Worm (Caenorhabditis elegans) whole organism, L1 larva: ENCODE results near the gene M60.7.

Experiments used
- C04F5.9 ChIP-seq: sonication (generic microtip); optimal IDR thresholded peaks from 2 replicates; lab custom pipeline; 2016; ENCODE audit warnings: missing genetic modification characterization, missing compliant biosample characterization
- C34B4.2 ChIP-seq: sonication (generic microtip); optimal IDR thresholded peaks from 2 replicates; lab custom pipeline; 2017; ENCODE audit warnings: mild to moderate bottlenecking, missing genetic modification characterization, missing compliant biosample characterization
- blmp-1 ChIP-seq: fragments of 150-350 bp; optimal IDR thresholded peaks from 2 replicates; lab custom pipeline; 2014; ENCODE audit warnings: missing biosample characterization, missing genetic modification characterization
- ceh-63 ChIP-seq: fragments of 200-800 bp; sonication (Bioruptor generic); optimal IDR thresholded peaks from 2 replicates; lab custom pipeline; 2018; ENCODE audit warnings: mild to moderate bottlenecking, missing genetic modification characterization, missing compliant biosample characterization
- ceh-8 ChIP-seq: fragments of 200-800 bp; sonication (Bioruptor generic); optimal IDR thresholded peaks from 2 replicates; lab custom pipeline; 2018; ENCODE audit warnings: mild to moderate bottlenecking, missing genetic modification characterization, moderate library complexity, missing compliant biosample characterization
- ceh-82 ChIP-seq, 3 experiments: fragments of 150-350 bp in 1 of 3; sonication (generic microtip) in 2 of 3; optimal IDR thresholded peaks; 2 replicates each; lab custom pipeline; 2014 to 2017; ENCODE audit warnings: missing biosample characterization in 3 of 3, missing genetic modification characterization in 3 of 3
- ceh-88 ChIP-seq: fragments of 200-800 bp; sonication (Bioruptor generic); IDR thresholded peaks from 2 replicates; pipeline ENCODE4 v1.3.6; 2022; ENCODE audit warnings: missing genetic modification characterization, missing compliant biosample characterization
- ceh-90 ChIP-seq: sonication (generic microtip); optimal IDR thresholded peaks from 2 replicates; lab custom pipeline; 2016; ENCODE audit warnings: missing genetic modification characterization, missing compliant biosample characterization
- ces-1 ChIP-seq: fragments of 150-350 bp; optimal IDR thresholded peaks from 2 replicates; lab custom pipeline; 2014; ENCODE audit warnings: missing biosample characterization, missing genetic modification reagents, missing genetic modification characterization
- dpl-1 ChIP-seq, 3 experiments: fragments of 150-350 bp in 2 of 3; sonication (generic microtip) in 1 of 3; optimal IDR thresholded peaks; 2 replicates each; lab custom pipeline; 2014 to 2017; ENCODE audit warnings: missing biosample characterization in 3 of 3, missing genetic modification characterization in 3 of 3, missing genetic modification reagents in 3 of 3
- dsc-1 ChIP-seq: sonication (generic microtip); optimal IDR thresholded peaks from 2 replicates; lab custom pipeline; 2016; ENCODE audit warnings: mild to moderate bottlenecking, missing genetic modification characterization, missing compliant biosample characterization
- efl-1 ChIP-seq, 4 experiments: fragments of 150-350 bp; optimal IDR thresholded peaks in 3 of 4; peaks in 1 of 4; 1 replicate in 1 of 4; 2 replicates in 3 of 4; lab custom pipeline; 2014; ENCODE audit warnings: missing biosample characterization in 2 of 4, missing genetic modification characterization in 2 of 4, missing genetic modification reagents in 2 of 4
- efl-3 ChIP-seq: fragments of 200-800 bp; sonication (Bioruptor generic); optimal IDR thresholded peaks from 2 replicates; lab custom pipeline; 2018; ENCODE audit warnings: mild to moderate bottlenecking, missing genetic modification characterization, missing compliant biosample characterization
- egl-13 ChIP-seq: sonication (generic microtip); optimal IDR thresholded peaks from 2 replicates; lab custom pipeline; 2016; ENCODE audit warnings: missing genotype, missing genetic modification reagents, missing genetic modification characterization, missing compliant biosample characterization
- egl-27 ChIP-seq, 2 experiments: fragments of 150-350 bp in 1 of 2; sonication (generic microtip); optimal IDR thresholded peaks; 3 replicates each; lab custom pipeline; 2017 to 2018; ENCODE audit warnings: missing biosample characterization in 2 of 2, missing genetic modification characterization in 2 of 2, missing genetic modification reagents in 2 of 2
- elt-2 ChIP-seq: sonication (generic microtip); optimal IDR thresholded peaks from 2 replicates; lab custom pipeline; 2016; ENCODE audit warnings: missing genetic modification characterization, mild to moderate bottlenecking, inconsistent platforms, missing compliant biosample characterization, missing genetic modification reagents
- elt-3 ChIP-seq, 6 experiments: fragments of 150-350 bp in 1 of 6; sonication (generic microtip); optimal IDR thresholded peaks; 2 replicates each; lab custom pipeline; 2017 to 2018; ENCODE audit warnings: missing biosample characterization in 6 of 6, missing genetic modification characterization in 6 of 6, inconsistent platforms in 1 of 6
- fkh-4 ChIP-seq: sonication (generic microtip); optimal IDR thresholded peaks from 2 replicates; lab custom pipeline; 2016; ENCODE audit warnings: missing compliant biosample characterization, missing genetic modification characterization, borderline replicate concordance
- fkh-8 ChIP-seq: sonication (generic microtip); optimal IDR thresholded peaks from 2 replicates; lab custom pipeline; 2016; ENCODE audit warnings: mild to moderate bottlenecking, missing genetic modification characterization, missing compliant biosample characterization
- fos-1 ChIP-seq: fragments of 150-350 bp; optimal IDR thresholded peaks from 2 replicates; lab custom pipeline; 2014; ENCODE audit warnings: missing biosample characterization, missing genetic modification characterization
- grh-1 ChIP-seq: fragments of 200-800 bp; sonication (Bioruptor generic); IDR thresholded peaks from 2 replicates; pipeline ENCODE4 v1.3.6; 2022; ENCODE audit warnings: missing genetic modification reagents, missing genetic modification characterization, missing compliant biosample characterization
- hlh-17 ChIP-seq: fragments of 200-800 bp; sonication (Bioruptor generic); optimal IDR thresholded peaks from 2 replicates; lab custom pipeline; 2018; ENCODE audit warnings: missing genetic modification characterization, mild to moderate bottlenecking, missing compliant biosample characterization, moderate library complexity, borderline replicate concordance
- irx-1 ChIP-seq: sonication (generic microtip); optimal IDR thresholded peaks from 2 replicates; lab custom pipeline; 2016; ENCODE audit warnings: missing genetic modification characterization, missing compliant biosample characterization
- jun-1 ChIP-seq: fragments of 150-350 bp; optimal IDR thresholded peaks from 2 replicates; lab custom pipeline; 2014; ENCODE audit warnings: missing biosample characterization, missing genetic modification reagents, missing genetic modification characterization
- lin-14 ChIP-seq: fragments of 200-800 bp; sonication (Bioruptor generic); optimal IDR thresholded peaks from 2 replicates; lab custom pipeline; 2018; ENCODE audit warnings: mild to moderate bottlenecking, missing genetic modification characterization, moderate library complexity, missing compliant biosample characterization
- lin-15B ChIP-seq: fragments of 150-350 bp; sonication (generic microtip); optimal IDR thresholded peaks from 3 replicates; lab custom pipeline; 2014; ENCODE audit warnings: missing biosample characterization, missing genetic modification characterization
- lin-35 ChIP-seq, 2 experiments: fragments of 150-350 bp; optimal IDR thresholded peaks; 2 replicates each; lab custom pipeline; 2014; ENCODE audit warnings: missing biosample characterization in 2 of 2, missing genetic modification characterization in 2 of 2, missing genetic modification reagents in 2 of 2
- lir-3 ChIP-seq: sonication (generic microtip); optimal IDR thresholded peaks from 2 replicates; lab custom pipeline; 2016; ENCODE audit warnings: mild to moderate bottlenecking, missing genetic modification characterization, moderate library complexity, missing compliant biosample characterization; ENCODE audit not compliant: poor library complexity
- lsy-2 ChIP-seq, 2 experiments: fragments of 150-350 bp; optimal IDR thresholded peaks; 2 replicates each; lab custom pipeline; 2014; ENCODE audit warnings: missing biosample characterization in 2 of 2, missing genetic modification characterization in 2 of 2
- mef-2 ChIP-seq: fragments of 150-350 bp; optimal IDR thresholded peaks from 2 replicates; lab custom pipeline; 2014; ENCODE audit warnings: missing biosample characterization, missing genetic modification characterization
- mep-1 ChIP-seq: fragments of 150-350 bp; optimal IDR thresholded peaks from 2 replicates; lab custom pipeline; 2014; ENCODE audit warnings: missing biosample characterization, missing genetic modification characterization
- nhr-12 ChIP-seq: sonication (generic microtip); optimal IDR thresholded peaks from 2 replicates; lab custom pipeline; 2017; ENCODE audit warnings: missing biosample characterization, missing genetic modification characterization
- nhr-19 ChIP-seq: fragments of 200-800 bp; sonication (Bioruptor generic); conservative IDR thresholded peaks from 2 replicates; pipeline ENCODE4 v1.3.6; 2022; ENCODE audit warnings: missing genetic modification characterization, missing compliant biosample characterization
- nhr-20 ChIP-seq: sonication (generic microtip); optimal IDR thresholded peaks from 2 replicates; lab custom pipeline; 2016; ENCODE audit warnings: mild to moderate bottlenecking, missing genetic modification characterization, missing compliant biosample characterization
- nhr-47 ChIP-seq: sonication (generic microtip); optimal IDR thresholded peaks from 2 replicates; lab custom pipeline; 2016; ENCODE audit warnings: mild to moderate bottlenecking, missing genetic modification characterization, moderate library complexity, missing compliant biosample characterization
- nhr-71 ChIP-seq: sonication (generic microtip); optimal IDR thresholded peaks from 2 replicates; lab custom pipeline; 2016; ENCODE audit warnings: mild to moderate bottlenecking, missing genetic modification characterization, moderate library complexity, missing compliant biosample characterization
- nhr-84 ChIP-seq: sonication (generic microtip); optimal IDR thresholded peaks from 2 replicates; lab custom pipeline; 2017; ENCODE audit warnings: missing biosample characterization, missing genetic modification characterization
- nhr-85 ChIP-seq: sonication (generic microtip); peaks from one replicate; lab custom pipeline; 2016; ENCODE audit warnings: missing genetic modification characterization, inconsistent platforms, missing compliant biosample characterization
- rnt-1 ChIP-seq: sonication (generic microtip); optimal IDR thresholded peaks from 2 replicates; lab custom pipeline; 2016; ENCODE audit warnings: mild to moderate bottlenecking, missing genetic modification characterization, moderate library complexity, missing compliant biosample characterization
- skn-1 ChIP-seq: fragments of 150-350 bp; optimal IDR thresholded peaks from 2 replicates; lab custom pipeline; 2014; ENCODE audit warnings: missing biosample characterization, missing genetic modification characterization
- sox-4 ChIP-seq: sonication (generic microtip); optimal IDR thresholded peaks from 2 replicates; lab custom pipeline; 2016; ENCODE audit warnings: missing genetic modification characterization, missing compliant biosample characterization
- swsn-7 ChIP-seq: sonication (generic microtip); optimal IDR thresholded peaks from 2 replicates; lab custom pipeline; 2016; ENCODE audit warnings: missing genetic modification characterization, missing compliant biosample characterization
- tbx-2 ChIP-seq: sonication (generic microtip); optimal IDR thresholded peaks from 2 replicates; lab custom pipeline; 2016; ENCODE audit warnings: missing genetic modification characterization, missing compliant biosample characterization
- unc-130 ChIP-seq: fragments of 150-350 bp; optimal IDR thresholded peaks from 2 replicates; lab custom pipeline; 2017; ENCODE audit warnings: missing biosample characterization, missing genetic modification characterization, inconsistent platforms
- unc-98 ChIP-seq: fragments of 200-800 bp; sonication (Bioruptor generic); IDR thresholded peaks from 2 replicates; pipeline ENCODE4 v1.3.6; 2022; ENCODE audit warnings: missing genetic modification characterization, missing compliant biosample characterization
- xbp-1 ChIP-seq: sonication (generic microtip); optimal IDR thresholded peaks from 2 replicates; lab custom pipeline; 2016; ENCODE audit warnings: missing genetic modification characterization, missing compliant biosample characterization

Gene M60.7

DNA sequence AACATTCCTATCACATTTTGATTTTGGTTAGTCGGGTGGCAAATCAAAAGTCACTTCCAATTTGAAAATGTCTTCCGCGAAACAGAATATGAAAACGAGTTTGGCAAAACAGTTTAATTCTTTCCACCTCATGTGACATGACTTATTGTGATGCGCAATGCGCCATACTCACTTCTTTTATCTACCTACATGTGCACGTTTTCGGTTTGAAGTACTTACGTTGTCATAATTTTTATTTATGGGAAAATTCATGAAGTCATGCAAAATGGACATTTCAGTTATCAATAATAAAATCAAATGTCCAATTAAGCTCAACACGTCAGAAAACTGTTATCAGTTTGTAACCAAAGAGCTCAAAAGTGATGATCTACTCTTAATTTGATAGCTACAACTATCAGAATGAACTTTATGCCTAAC, 22.3 kb downstream of the M60.7 start (continued):
- no peak for TF ChIP-seq nhr-84 (tag; lab: Kevin White, UChicago)
- TF ChIP-seq lsy-2 (tag; optimal IDR thresholded peaks at IDR 0.05; lab: Kevin White, UChicago) = peak; percentile 17 to 57
- no peak for TF ChIP-seq egl-13
- peak; percentile 54 for TF ChIP-seq nhr-47
- TF ChIP-seq lin-14 (GFP tag; lab: Kevin White, UChicago) = peak; percentile 84
- peak; percentile 80 for TF ChIP-seq nhr-71 (tag; lab: Kevin White, UChicago)
- peak; percentile 91 for TF ChIP-seq grh-1 (GFP tag; lab: Robert Waterston, UW)
- TF ChIP-seq C34B4.2 (tag; lab: Kevin White, UChicago) = no peak
- TF ChIP-seq ceh-88 (GFP tag; lab: Robert Waterston, UW) = peak; percentile 22; the same call in 1 of the 2 replicates
- no peak for TF ChIP-seq hlh-17 (GFP tag; lab: Kevin White, UChicago)
- no peak for TF ChIP-seq nhr-12 (tag; lab: Kevin White, UChicago)
- no peak for TF ChIP-seq dsc-1
- no peak for TF ChIP-seq efl-3 (GFP tag; lab: Kevin White, UChicago)
- no peak for TF ChIP-seq rnt-1 (tag; lab: Kevin White, UChicago)
- TF ChIP-seq mep-1 (tag; lab: Kevin White, UChicago) = peak; percentile 15
- TF ChIP-seq efl-1 (optimal IDR thresholded peaks at IDR 0.05; lab: Kevin White, UChicago) = peak in 1 of 2 experiments; percentile 26
- peak in 1 of 2 experiments; percentile 94 for TF ChIP-seq efl-1 (GFP tag; optimal IDR thresholded peaks at IDR 0.05 in 1 of 2; lab: Kevin White, UChicago)
- TF ChIP-seq lir-3 = peak; percentile 3
- TF ChIP-seq nhr-19 (GFP tag; lab: Robert Waterston, UW) = peak; percentile 38; the same call in 1 of the 2 replicates
- TF ChIP-seq nhr-20 (tag; lab: Kevin White, UChicago) = peak; percentile 85
- TF ChIP-seq dpl-1 (GFP tag; optimal IDR thresholded peaks at IDR 0.05; lab: Kevin White, UChicago) = peak in 1 of 3 experiments; percentile 23
- TF ChIP-seq skn-1 (tag; lab: Kevin White, UChicago) = peak; percentile 35
- TF ChIP-seq mef-2 (tag; lab: Kevin White, UChicago) = no peak
- no peak for TF ChIP-seq fkh-8 (tag; lab: Kevin White, UChicago)
- peak in 2 of 6 experiments; percentile 71 to 92 for TF ChIP-seq elt-3 (tag; optimal IDR thresholded peaks at IDR 0.05; lab: Kevin White, UChicago)

ce11 chrX:8236515-8236914, 24.5 kb downstream of the M60.7 start:
- TF ChIP-seq ceh-63 (GFP tag; lab: Kevin White, UChicago) (no peak), lin-35 (GFP tag; optimal IDR thresholded peaks at IDR 0.05; lab: Kevin White, UChicago) (peak in 1 of 2 experiments; percentile 43), lin-15B (tag; lab: Kevin White, UChicago) (no peak), fkh-8 (tag; lab: Kevin White, UChicago) (no peak), irx-1 (tag; lab: Kevin White, UChicago) (no peak), elt-3 (tag; optimal IDR thresholded peaks at IDR 0.05; lab: Kevin White, UChicago) (peak in 1 of 6 experiments; percentile 25), xbp-1 (tag; lab: Kevin White, UChicago) (no peak)
- TF ChIP-seq, all 84 proteins: peak for 2

DNA sequence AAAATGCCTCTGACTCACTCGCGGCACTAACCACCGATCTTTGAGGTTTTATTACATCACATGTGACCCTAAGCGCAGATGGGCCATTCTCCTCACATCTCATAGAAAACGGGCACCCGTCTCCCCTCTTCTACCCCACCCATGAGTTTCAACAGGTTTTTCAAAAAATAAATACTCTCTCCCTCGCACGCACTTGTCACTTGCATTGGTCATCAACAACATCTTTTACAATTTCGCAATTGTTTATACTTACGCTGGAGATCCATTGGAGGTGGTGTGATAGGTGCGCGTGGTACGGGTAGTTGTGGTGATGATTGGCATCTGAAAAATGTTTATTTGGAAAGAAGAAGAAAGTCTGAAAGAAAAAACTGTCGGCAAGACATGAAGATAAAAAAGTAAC, 25.0 kb downstream of the M60.7 start, which contains the start of gene M60.4:
TSS of gene M60.4 (minus strand) at position 321 of the 400 bp plus-strand sequence.
- TF ChIP-seq dpl-1 (GFP tag; optimal IDR thresholded peaks at IDR 0.05; lab: Kevin White, UChicago) = peak; percentile 19 to 34 (median 27)
- TF ChIP-seq rnt-1 (tag; lab: Kevin White, UChicago) = peak; percentile 78
- TF ChIP-seq mep-1 (tag; lab: Kevin White, UChicago) = peak; percentile 60
- TF ChIP-seq elt-2 (tag; lab: Kevin White, UChicago) = no peak
- no peak for TF ChIP-seq ceh-90 (tag; lab: Kevin White, UChicago)
- TF ChIP-seq C34B4.2 (tag; lab: Kevin White, UChicago) = no peak
- TF ChIP-seq sox-4 (tag; lab: Kevin White, UChicago) = no peak
- TF ChIP-seq fos-1 (tag; lab: Kevin White, UChicago) = peak; percentile 45
- peak; percentile 43 for TF ChIP-seq swsn-7 (tag; lab: Kevin White, UChicago)
- TF ChIP-seq grh-1 (GFP tag; lab: Robert Waterston, UW) = peak; percentile 89
- peak; percentile 72 for TF ChIP-seq nhr-47
- peak; percentile 89 for TF ChIP-seq skn-1 (tag; lab: Kevin White, UChicago)
- peak; percentile 70 for TF ChIP-seq unc-130 (tag; lab: Kevin White, UChicago)
- TF ChIP-seq unc-98 (GFP tag; lab: Robert Waterston, UW) = no peak
- TF ChIP-seq egl-27 (tag; optimal IDR thresholded peaks at IDR 0.05; lab: Kevin White, UChicago) = no peak
- no peak for TF ChIP-seq ces-1 (GFP tag; lab: Kevin White, UChicago)
- no peak for TF ChIP-seq ceh-8 (GFP tag; lab: Kevin White, UChicago)
- no peak for TF ChIP-seq jun-1
- peak; percentile 47 to 78 for TF ChIP-seq lin-35 (GFP tag; optimal IDR thresholded peaks at IDR 0.05; lab: Kevin White, UChicago)
- peak; percentile 57 for TF ChIP-seq blmp-1
- TF ChIP-seq lin-14 (GFP tag; lab: Kevin White, UChicago) = peak; percentile 95
- peak; percentile 17 for TF ChIP-seq irx-1 (tag; lab: Kevin White, UChicago)
- TF ChIP-seq C04F5.9 = no peak
- TF ChIP-seq nhr-71 (tag; lab: Kevin White, UChicago) = peak; percentile 94
- TF ChIP-seq fkh-4 (tag; lab: Kevin White, UChicago) = no peak
- peak; percentile 53 for TF ChIP-seq tbx-2 (tag; lab: Kevin White, UChicago)
- TF ChIP-seq ceh-82 (tag; optimal IDR thresholded peaks at IDR 0.05; lab: Kevin White, UChicago) = peak in 2 of 3 experiments; percentile 34 to 59
- TF ChIP-seq nhr-85 = peak; percentile 98
